Worm (Caenorhabditis elegans) whole organism, L4 larva: Measurements from ENCODE around the gene lis-1.

ENCODE experiments used
- F26F4.8 ChIP-seq: fragments of 200-800 bp; sonication (Bioruptor generic); conservative IDR thresholded peaks from 2 replicates; pipeline ENCODE4 v1.3.6; 2022; ENCODE audit warnings: missing genetic modification characterization, missing compliant biosample characterization
- F44E2.7 ChIP-seq: fragments of 200-800 bp; sonication (Bioruptor generic); IDR thresholded peaks from 2 replicates; pipeline ENCODE4 v2.1.2; 2022; ENCODE audit warnings: missing genetic modification characterization, missing compliant biosample characterization
- Y105C5A.15 ChIP-seq: fragments of 200-800 bp; sonication (Bioruptor generic); IDR thresholded peaks from 2 replicates; pipeline ENCODE4 v1.3.6; 2022; ENCODE audit warnings: missing genetic modification characterization, missing compliant biosample characterization
- Y48G9A.11 ChIP-seq: fragments of 200-800 bp; sonication (Bioruptor generic); IDR thresholded peaks from 2 replicates; pipeline ENCODE4 v1.3.6; 2022; ENCODE audit warnings: missing genetic modification reagents, missing genetic modification characterization, missing compliant biosample characterization
- Y5F2A.4 ChIP-seq: fragments of 200-800 bp; sonication (Bioruptor generic); optimal IDR thresholded peaks from 2 replicates; lab custom pipeline; 2018; ENCODE audit warnings: mild to moderate bottlenecking, missing genetic modification characterization, missing compliant biosample characterization
- aha-1 ChIP-seq: fragments of 150-350 bp; peaks from one replicate; lab custom pipeline; 2014; ENCODE audit warnings: missing biosample characterization, missing genetic modification characterization
- aly-2 ChIP-seq: sonication (generic microtip); optimal IDR thresholded peaks from 2 replicates; lab custom pipeline; 2018; ENCODE audit warnings: missing biosample characterization, missing genetic modification characterization
- arid-1 ChIP-seq: fragments of 200-800 bp; sonication (Bioruptor generic); conservative IDR thresholded peaks from 2 replicates; pipeline ENCODE4 v1.3.6; 2022; ENCODE audit warnings: missing genetic modification reagents, missing genetic modification characterization, missing compliant biosample characterization
- ceh-28 ChIP-seq: fragments of 150-350 bp; optimal IDR thresholded peaks from 2 replicates; lab custom pipeline; 2014; ENCODE audit warnings: missing biosample characterization, missing genetic modification reagents, missing genetic modification characterization
- ceh-32 ChIP-seq: sonication (generic microtip); optimal IDR thresholded peaks from 2 replicates; lab custom pipeline; 2016; ENCODE audit warnings: mild to moderate bottlenecking, missing genetic modification characterization, missing compliant biosample characterization; ENCODE audit not compliant: poor library complexity
- ces-1 ChIP-seq: fragments of 150-350 bp; sonication (generic microtip); optimal IDR thresholded peaks from 4 replicates; lab custom pipeline; 2014; ENCODE audit warnings: missing biosample characterization, missing genetic modification reagents, missing genetic modification characterization
- cey-2 ChIP-seq: sonication (generic microtip); optimal IDR thresholded peaks from 3 replicates; lab custom pipeline; 2017; ENCODE audit warnings: missing genetic modification characterization, mild to moderate bottlenecking, missing compliant biosample characterization, antibody characterized with exemption, borderline replicate concordance; ENCODE audit not compliant: insufficient read depth
- daf-16 ChIP-seq, 3 experiments: sonication (generic microtip); optimal IDR thresholded peaks; 2 replicates each; lab custom pipeline; 2016 to 2017; ENCODE audit warnings: missing genetic modification characterization in 3 of 3, missing genetic modification reagents in 3 of 3, mild to moderate bottlenecking in 2 of 3, missing compliant biosample characterization in 2 of 3, missing biosample characterization in 1 of 3, moderate library complexity in 1 of 3
- daf-8 ChIP-seq: fragments of 200-800 bp; sonication (Bioruptor generic); IDR thresholded peaks from 2 replicates; pipeline ENCODE4 v1.3.6; 2022; ENCODE audit warnings: missing genetic modification characterization, missing compliant biosample characterization
- dmd-6 ChIP-seq: fragments of 200-800 bp; sonication (Bioruptor generic); IDR thresholded peaks from 2 replicates; pipeline ENCODE4 v1.3.6; 2022; ENCODE audit warnings: missing genetic modification reagents, missing genetic modification characterization, missing compliant biosample characterization
- dmd-8 ChIP-seq: fragments of 200-800 bp; sonication (Bioruptor generic); IDR thresholded peaks from 2 replicates; pipeline ENCODE4 v1.3.6; 2022; ENCODE audit warnings: missing genetic modification characterization, missing compliant biosample characterization
- dmd-9 ChIP-seq: fragments of 200-800 bp; sonication (Bioruptor generic); IDR thresholded peaks from 2 replicates; pipeline ENCODE4 v1.3.6; 2022; ENCODE audit warnings: missing genetic modification reagents, missing genetic modification characterization, missing compliant biosample characterization
- dpl-1 ChIP-seq: fragments of 150-350 bp; optimal IDR thresholded peaks from 2 replicates; lab custom pipeline; 2014; ENCODE audit warnings: missing biosample characterization, missing genetic modification reagents, missing genetic modification characterization
- dve-1 ChIP-seq: sonication (generic microtip); optimal IDR thresholded peaks from 2 replicates; lab custom pipeline; 2017; ENCODE audit warnings: antibody characterized with exemption, mild to moderate bottlenecking, missing genetic modification characterization, missing compliant biosample characterization; ENCODE audit not compliant: insufficient read depth
- egl-27 ChIP-seq: sonication (generic microtip); optimal IDR thresholded peaks from 3 replicates; lab custom pipeline; 2017; ENCODE audit warnings: missing biosample characterization, missing genetic modification reagents, missing genetic modification characterization
- fos-1 ChIP-seq: fragments of 150-350 bp; optimal IDR thresholded peaks from 2 replicates; lab custom pipeline; 2014; ENCODE audit warnings: missing biosample characterization, missing genetic modification characterization
- hif-1 ChIP-seq, 2 experiments: sonication (generic microtip); optimal IDR thresholded peaks; 2 replicates each; lab custom pipeline; 2016 to 2017; ENCODE audit warnings: missing compliant biosample characterization in 2 of 2, missing genetic modification characterization in 2 of 2, missing genetic modification reagents in 2 of 2, missing genotype in 2 of 2, mild to moderate bottlenecking in 1 of 2
- hlh-11 ChIP-seq: fragments of 200-800 bp; sonication (Bioruptor generic); optimal IDR thresholded peaks from 2 replicates; lab custom pipeline; 2018; ENCODE audit warnings: mild to moderate bottlenecking, missing genetic modification characterization, missing compliant biosample characterization
- jun-1 ChIP-seq: fragments of 150-350 bp; optimal IDR thresholded peaks from 2 replicates; lab custom pipeline; 2014; ENCODE audit warnings: missing biosample characterization, missing genetic modification reagents, missing genetic modification characterization
- lin-15B ChIP-seq: fragments of 150-350 bp; sonication (generic microtip); optimal IDR thresholded peaks from 3 replicates; lab custom pipeline; 2014; ENCODE audit warnings: missing biosample characterization, missing genetic modification characterization
- lsy-2 ChIP-seq, 2 experiments: fragments of 150-350 bp in 1 of 2; sonication (generic microtip) in 1 of 2; optimal IDR thresholded peaks; 2 replicates each; lab custom pipeline; 2014 to 2017; ENCODE audit warnings: missing biosample characterization in 2 of 2, missing genetic modification characterization in 2 of 2
- nhr-111 ChIP-seq: fragments of 200-800 bp; sonication (Bioruptor generic); optimal IDR thresholded peaks from 2 replicates; lab custom pipeline; 2018; ENCODE audit warnings: mild to moderate bottlenecking, missing genetic modification characterization, missing compliant biosample characterization
- nhr-28 ChIP-seq: fragments of 150-350 bp; optimal IDR thresholded peaks from 2 replicates; lab custom pipeline; 2014; ENCODE audit warnings: missing biosample characterization, missing genetic modification characterization
- nhr-42 ChIP-seq: fragments of 200-800 bp; sonication (Bioruptor generic); IDR thresholded peaks from 2 replicates; pipeline ENCODE4 v1.3.6; 2022; ENCODE audit warnings: missing genetic modification characterization, missing compliant biosample characterization
- nhr-48 ChIP-seq: sonication (generic microtip); optimal IDR thresholded peaks from 2 replicates; lab custom pipeline; 2016; ENCODE audit warnings: mild to moderate bottlenecking, missing genetic modification characterization, missing compliant biosample characterization
- php-3 ChIP-seq: fragments of 200-800 bp; sonication (Bioruptor generic); IDR thresholded peaks from 2 replicates; pipeline ENCODE4 v1.3.6; 2022; ENCODE audit warnings: missing genetic modification reagents, missing genetic modification characterization, missing compliant biosample characterization
- pqm-1 ChIP-seq: sonication (generic microtip); optimal IDR thresholded peaks from 2 replicates; lab custom pipeline; 2017; ENCODE audit warnings: missing biosample characterization, missing genetic modification characterization
- saeg-2 ChIP-seq: fragments of 200-800 bp; sonication (Bioruptor generic); IDR thresholded peaks from 2 replicates; pipeline ENCODE4 v1.3.6; 2022; ENCODE audit warnings: missing genetic modification reagents, missing genetic modification characterization, missing compliant biosample characterization
- skn-1 ChIP-seq: fragments of 150-350 bp; optimal IDR thresholded peaks from 2 replicates; lab custom pipeline; 2014; ENCODE audit warnings: missing biosample characterization, missing genetic modification characterization
- snpc-4 ChIP-seq: fragments of 150-350 bp; optimal IDR thresholded peaks from 2 replicates; lab custom pipeline; 2014; ENCODE audit warnings: missing biosample characterization, missing genetic modification characterization
- spr-3 ChIP-seq: fragments of 200-800 bp; sonication (Bioruptor generic); optimal IDR thresholded peaks from 2 replicates; lab custom pipeline; 2018; ENCODE audit warnings: mild to moderate bottlenecking, missing genetic modification characterization, missing compliant biosample characterization
- tra-1 ChIP-seq: fragments of 200-800 bp; sonication (Bioruptor generic); IDR thresholded peaks from 2 replicates; pipeline ENCODE4 v1.3.6; 2022; ENCODE audit warnings: missing genetic modification reagents, missing genetic modification characterization, missing compliant biosample characterization
- unc-130 ChIP-seq: sonication (generic microtip); optimal IDR thresholded peaks from 2 replicates; lab custom pipeline; 2016; ENCODE audit warnings: missing genetic modification reagents, missing genetic modification characterization, missing compliant biosample characterization
- unc-39 ChIP-seq: sonication (generic microtip); optimal IDR thresholded peaks from 2 replicates; lab custom pipeline; 2017; ENCODE audit warnings: missing biosample characterization, missing genetic modification characterization
- zfp-3 ChIP-seq: fragments of 200-800 bp; sonication (Bioruptor generic); conservative IDR thresholded peaks from 2 replicates; pipeline ENCODE4 v1.3.6; 2022; ENCODE audit warnings: missing genetic modification reagents, missing genetic modification characterization, missing compliant biosample characterization

Gene lis-1

ce11 chrIII:13388621-13389020 is 12.1 kb upstream of the lis-1 start:
- TF ChIP-seq dve-1 (peak; percentile 47), nhr-48 (no peak), dpl-1 (GFP tag; lab: Kevin White, UChicago) (no peak), daf-8 (no peak), php-3 (GFP tag; lab: Robert Waterston, UW) (peak; percentile 66; the same call in 1 of the 2 replicates), unc-39 (no peak), pqm-1 (tag; lab: Kevin White, UChicago) (peak; percentile 60), F44E2.7 (GFP tag; lab: Robert Waterston, UW) (no peak), dmd-9 (no peak), dmd-8 (GFP tag; lab: Robert Waterston, UW) (no peak), egl-27 (tag; lab: Kevin White, UChicago) (no peak), nhr-28 (peak; percentile 31), Y105C5A.15 (GFP tag; lab: Robert Waterston, UW) (no peak), aly-2 (tag; lab: Kevin White, UChicago) (no peak), hlh-11 (tag; lab: Kevin White, UChicago) (no peak), fos-1 (tag; lab: Kevin White, UChicago) (no peak), hif-1 (tag; optimal IDR thresholded peaks at IDR 0.05; lab: Kevin White, UChicago) (no peak), dmd-6 (GFP tag; lab: Robert Waterston, UW) (peak; percentile 23; the same call in 1 of the 2 replicates), aha-1 (tag; lab: Kevin White, UChicago) (no peak), cey-2 (tag; lab: Kevin White, UChicago) (no peak), zfp-3 (GFP tag; lab: Robert Waterston, UW) (no peak), F26F4.8 (GFP tag; lab: Robert Waterston, UW) (no peak), Y5F2A.4 (GFP tag; lab: Kevin White, UChicago) (no peak), spr-3 (no peak), Y48G9A.11 (GFP tag; lab: Robert Waterston, UW) (no peak), saeg-2 (GFP tag; lab: Robert Waterston, UW) (no peak), skn-1 (tag; lab: Kevin White, UChicago) (no peak), lin-15B (no peak), lsy-2 (tag; optimal IDR thresholded peaks at IDR 0.05; lab: Kevin White, UChicago) (no peak), jun-1 (tag; lab: Kevin White, UChicago) (no peak), tra-1 (GFP tag; lab: Robert Waterston, UW) (no peak), arid-1 (GFP tag; lab: Robert Waterston, UW) (no peak), nhr-42 (GFP tag; lab: Robert Waterston, UW) (no peak), daf-16 (GFP tag; optimal IDR thresholded peaks at IDR 0.05; lab: Kevin White, UChicago) (no peak), daf-16 (tag; optimal IDR thresholded peaks at IDR 0.05; lab: Kevin White, UChicago) (peak; percentile 89), snpc-4 (tag; lab: Kevin White, UChicago) (no peak), ceh-32 (tag; lab: Kevin White, UChicago) (no peak), ceh-28 (tag; lab: Kevin White, UChicago) (no peak)

- no peak for TF ChIP-seq unc-130 (GFP tag; lab: Kevin White, UChicago)
Measured at ce11 chrIII:13385850-13386249, 9.3 kb upstream of the lis-1 start, which contains the start of gene T03F6.4. TSS of gene T03F6.4 (plus strand) at chrIII:13386150.

- TF ChIP-seq ces-1 (GFP tag; lab: Kevin White, UChicago) (no peak), nhr-111 (GFP tag; lab: Kevin White, UChicago) (no peak)
Measured at ce11 chrIII:13383159-13383558, 6.6 kb upstream of the lis-1 start.
